Worm (Caenorhabditis elegans): ENCODE data around the gene F22F7.8.
"Not testable (repeated sequence)": the region's sequence is repeated elsewhere in the genome, so short reads cannot be mapped to it uniquely, and the experiment has no call there.

F22F7.8 gene

ce11 chrV:2146795-2147194 is 25.0 kb upstream of the F22F7.8 start, which contains the start of gene srbc-20:
srbc-20 (plus strand) TSS chrV:2147095.
- TF ChIP-seq egl-5 (tag; optimal IDR thresholded peaks at IDR 0.05): no peak

- TF ChIP-seq ZK546.5 (tag; optimal IDR thresholded peaks at IDR 0.05) (no peak), ceh-28 (tag; optimal IDR thresholded peaks at IDR 0.05) (no peak), ceh-82 (tag; optimal IDR thresholded peaks at IDR 0.05) (no peak)
Observed at ce11 chrV:2146044-2146443, 24.3 kb upstream of the F22F7.8 start, which contains the start of gene str-52. str-52 (minus strand) TSS chrV:2146144.

- TF ChIP-seq nhr-25, tbx-2, mdl-1 (tag; optimal IDR thresholded peaks at IDR 0.05): not testable (repeated sequence)
Observed at ce11 chrV:2144408-2144807, 22.6 kb upstream of the F22F7.8 start, which contains the start of gene F22F7.12. F22F7.12 (minus strand) TSS chrV:2144508.

- TF ChIP-seq elt-3 (tag; optimal IDR thresholded peaks at IDR 0.05): no peak
- no peak for TF ChIP-seq nhr-43 (tag; optimal IDR thresholded peaks at IDR 0.05; ENCODE audit: poor library complexity, severe bottlenecking)
- TF ChIP-seq nhr-12 (tag; optimal IDR thresholded peaks at IDR 0.05): no peak
- no peak for TF ChIP-seq lin-15B (tag; optimal IDR thresholded peaks at IDR 0.05)
- TF ChIP-seq ceh-82 (tag; optimal IDR thresholded peaks at IDR 0.05): no peak
- TF ChIP-seq snpc-4 (tag; optimal IDR thresholded peaks at IDR 0.05): no peak
- no peak for TF ChIP-seq skn-1 (tag; optimal IDR thresholded peaks at IDR 0.05)
Observed at ce11 chrV:2139918-2140317, 18.2 kb upstream of the F22F7.8 start, which contains the start of gene F22F7.7. F22F7.7 (minus strand) TSS chrV:2140042.

ce11 chrV:2138287-2138686 is 16.5 kb upstream of the F22F7.8 start:
- TF ChIP-seq daf-12 (tag; optimal IDR thresholded peaks at IDR 0.05) (no peak), jun-1 (tag; optimal IDR thresholded peaks at IDR 0.05) (peak; percentile 28)

ce11 chrV:2137010-2137409 is 15.2 kb upstream of the F22F7.8 start:
- TF ChIP-seq elt-1 (tag; optimal IDR thresholded peaks at IDR 0.05) (no peak), elt-2 (tag; optimal IDR thresholded peaks at IDR 0.05) (peak; percentile 10), ZK546.5 (tag; optimal IDR thresholded peaks at IDR 0.05) (no peak), nhr-76 (tag; optimal IDR thresholded peaks at IDR 0.05) (peak; percentile 59)

- TF ChIP-seq zag-1 (tag; optimal IDR thresholded peaks at IDR 0.05) (no peak), nhr-67 (tag; optimal IDR thresholded peaks at IDR 0.05) (no peak), lsy-12 (tag; optimal IDR thresholded peaks at IDR 0.05) (no peak), nfya-1 (tag; optimal IDR thresholded peaks at IDR 0.05; ENCODE audit: insufficient read depth) (peak; percentile 52), elt-2 (tag; optimal IDR thresholded peaks at IDR 0.05) (peak; percentile 11), lin-39 (tag; optimal IDR thresholded peaks at IDR 0.05) (peak; percentile 39), nhr-11 (tag; optimal IDR thresholded peaks at IDR 0.05) (no peak), fkh-10 (GFP tag; optimal IDR thresholded peaks at IDR 0.05) (peak; percentile 27), egl-5 (tag; optimal IDR thresholded peaks at IDR 0.05) (no peak), hmg-11 (tag; optimal IDR thresholded peaks at IDR 0.05) (peak; percentile 54), snpc-4 (tag; optimal IDR thresholded peaks at IDR 0.05) (peak; percentile 23), nhr-43 (tag; optimal IDR thresholded peaks at IDR 0.05; ENCODE audit: poor library complexity, severe bottlenecking) (no peak), ceh-82 (tag; optimal IDR thresholded peaks at IDR 0.05) (no peak), pha-4 (tag; optimal IDR thresholded peaks at IDR 0.05) (no peak), jun-1 (tag; optimal IDR thresholded peaks at IDR 0.05) (peak; percentile 86)
Observed at ce11 chrV:2135323-2135722, 13.6 kb upstream of the F22F7.8 start.

- TF ChIP-seq eor-1 (tag; optimal IDR thresholded peaks at IDR 0.05) (no peak), nfya-1 (tag; optimal IDR thresholded peaks at IDR 0.05; ENCODE audit: insufficient read depth) (peak; percentile 35), lin-39 (tag; optimal IDR thresholded peaks at IDR 0.05) (peak; percentile 56)
Observed at ce11 chrV:2134340-2134739, 12.6 kb upstream of the F22F7.8 start.

Data from whole organism, L3 larva.